Worm (Caenorhabditis elegans): ENCODE measurements around the gene clec-54.

Gene clec-54

DNA sequence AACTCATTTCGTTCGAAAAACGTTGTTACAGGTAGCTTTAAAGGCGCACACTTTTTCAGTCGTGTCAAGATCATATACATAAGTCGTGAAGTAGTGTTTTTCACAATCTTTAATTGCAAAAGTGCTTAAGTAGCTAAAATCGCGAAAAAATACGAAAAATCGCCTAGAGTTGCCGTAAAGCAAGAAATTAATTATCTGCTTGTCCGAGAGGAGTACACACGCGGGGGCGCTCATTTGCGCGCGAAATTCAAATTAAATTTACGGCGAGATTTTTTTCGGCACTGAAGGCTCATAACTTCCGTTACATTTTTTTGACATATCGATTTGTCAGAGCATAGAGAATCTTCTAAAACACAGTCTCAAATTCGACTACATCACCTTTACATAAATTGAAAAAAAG lies 16.6 kb upstream of the clec-54 start:
- TF ChIP-seq ets-7 (tag; optimal IDR thresholded peaks at IDR 0.05) = no peak
- TF ChIP-seq flt-1 (GFP tag; IDR thresholded peaks at IDR 0.05) = no peak
- no peak for TF ChIP-seq tbx-37 (GFP tag; conservative IDR thresholded peaks at IDR 0.05)
- no peak for TF ChIP-seq ceh-13 (GFP tag; optimal IDR thresholded peaks at IDR 0.05)
- TF ChIP-seq pes-1 (GFP tag; IDR thresholded peaks at IDR 0.05) = no peak
- TF ChIP-seq B0310.2 (tag; optimal IDR thresholded peaks at IDR 0.05) = no peak
- TF ChIP-seq hmbx-1 (tag; optimal IDR thresholded peaks at IDR 0.05) = no peak
- no peak for TF ChIP-seq tra-4 (tag; optimal IDR thresholded peaks at IDR 0.05)

DNA sequence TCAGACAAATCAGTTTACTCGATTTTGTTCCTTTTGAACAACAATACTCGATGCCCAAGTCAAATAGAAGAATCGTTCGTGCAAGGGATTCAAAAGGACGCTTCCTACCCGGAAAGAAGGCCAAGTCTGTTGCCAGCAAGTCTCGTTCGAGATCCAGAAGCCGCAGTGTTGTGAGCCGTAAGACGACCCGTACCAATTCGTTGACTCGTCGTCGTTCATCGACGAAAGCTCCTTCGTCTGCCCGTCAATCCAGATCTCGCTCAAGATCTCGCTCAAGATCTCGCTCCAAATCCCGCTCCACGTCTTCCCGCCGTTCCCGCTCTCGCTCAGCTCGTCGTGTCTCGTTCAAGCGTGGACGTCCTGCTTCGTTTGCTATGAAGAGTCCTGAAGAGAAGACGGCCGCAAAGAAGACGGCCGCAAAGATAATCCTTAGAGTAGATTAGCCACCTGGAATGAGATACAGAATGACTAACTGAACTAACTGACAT lies 16.0 kb upstream of the clec-54 start, which contains the start of gene F08H9.2:
TSS of gene F08H9.2 (plus strand) at position 51 of the 488 bp plus-strand sequence.
- TF ChIP-seq hmg-4 (GFP tag; optimal IDR thresholded peaks at IDR 0.05) = peak; percentile 20
- TF ChIP-seq aly-1 (tag; optimal IDR thresholded peaks at IDR 0.05) = no peak

DNA sequence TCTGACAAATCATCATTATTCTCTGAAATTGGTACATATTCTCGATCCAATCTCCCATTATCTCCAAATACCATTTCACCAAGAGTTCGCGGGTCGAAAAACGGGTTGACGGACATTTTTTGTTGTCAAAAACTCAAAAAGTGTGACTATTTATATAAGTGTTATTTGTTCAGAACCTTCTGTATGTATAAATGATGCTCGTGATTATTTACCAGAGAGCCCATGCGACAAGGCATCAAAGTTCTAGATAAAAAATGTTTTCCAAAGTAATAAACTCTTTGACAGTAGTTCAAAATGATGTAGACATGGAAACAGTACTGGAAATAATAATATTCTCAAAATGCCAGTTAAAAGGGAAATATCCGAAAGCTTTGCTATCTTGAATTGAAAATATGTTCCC lies 14.1 kb upstream of the clec-54 start:
- TF ChIP-seq F13C5.2 (tag; optimal IDR thresholded peaks at IDR 0.05) (no peak), ama-1 (optimal IDR thresholded peaks at IDR 0.05) (no peak)

DNA sequence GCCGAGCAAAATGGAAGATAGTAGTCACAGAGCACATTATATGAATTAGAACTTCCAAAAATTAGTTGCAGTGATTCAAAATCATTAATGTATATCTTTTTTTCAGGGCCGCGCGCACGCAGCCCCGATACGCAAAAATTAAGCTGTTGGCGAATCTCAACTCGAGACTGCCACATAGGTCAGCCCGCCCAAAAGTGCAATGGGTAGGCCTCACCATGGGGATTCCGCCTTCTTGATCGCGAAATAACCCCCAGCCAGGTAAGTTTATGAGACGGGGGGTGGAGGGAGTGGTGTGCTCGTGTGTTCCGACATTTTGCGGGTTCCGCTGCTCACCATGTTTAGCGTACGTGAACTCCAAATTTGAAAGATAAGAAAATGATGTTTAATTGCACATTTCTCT lies 13.6 kb upstream of the clec-54 start, which contains the start of gene F08H9.3:
TSS of gene F08H9.3 (minus strand) at position 252 of the 400 bp plus-strand sequence.
- peak; percentile 5 for TF ChIP-seq hmg-4 (GFP tag; optimal IDR thresholded peaks at IDR 0.05)

DNA sequence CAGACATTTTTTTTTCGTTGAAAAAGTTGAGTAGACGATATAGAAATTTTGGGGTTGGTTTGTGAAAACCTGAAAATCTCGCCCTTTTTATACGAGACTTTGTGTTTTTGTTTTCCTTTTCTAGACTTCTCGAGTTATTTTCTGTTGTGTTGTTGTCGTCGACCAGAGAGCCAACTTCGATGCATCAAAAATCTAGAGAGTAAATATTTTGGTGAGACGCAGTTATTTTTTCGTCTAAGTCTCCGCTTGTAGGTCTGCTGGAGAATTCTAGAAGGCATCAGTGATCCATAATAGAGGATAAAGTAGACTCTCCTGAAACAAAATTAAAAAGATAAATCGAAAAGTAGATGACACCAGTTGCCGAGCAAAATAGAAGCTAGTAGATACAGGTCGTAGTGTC lies 12.3 kb upstream of the clec-54 start, which contains the start of gene F08H9.4:
TSS of gene F08H9.4 (minus strand) at position 61 of the 400 bp plus-strand sequence.
- TF ChIP-seq sea-1 (GFP tag; conservative IDR thresholded peaks at IDR 0.05) (no peak), ceh-13 (GFP tag; optimal IDR thresholded peaks at IDR 0.05) (no peak), tra-4 (tag; optimal IDR thresholded peaks at IDR 0.05) (no peak)

DNA sequence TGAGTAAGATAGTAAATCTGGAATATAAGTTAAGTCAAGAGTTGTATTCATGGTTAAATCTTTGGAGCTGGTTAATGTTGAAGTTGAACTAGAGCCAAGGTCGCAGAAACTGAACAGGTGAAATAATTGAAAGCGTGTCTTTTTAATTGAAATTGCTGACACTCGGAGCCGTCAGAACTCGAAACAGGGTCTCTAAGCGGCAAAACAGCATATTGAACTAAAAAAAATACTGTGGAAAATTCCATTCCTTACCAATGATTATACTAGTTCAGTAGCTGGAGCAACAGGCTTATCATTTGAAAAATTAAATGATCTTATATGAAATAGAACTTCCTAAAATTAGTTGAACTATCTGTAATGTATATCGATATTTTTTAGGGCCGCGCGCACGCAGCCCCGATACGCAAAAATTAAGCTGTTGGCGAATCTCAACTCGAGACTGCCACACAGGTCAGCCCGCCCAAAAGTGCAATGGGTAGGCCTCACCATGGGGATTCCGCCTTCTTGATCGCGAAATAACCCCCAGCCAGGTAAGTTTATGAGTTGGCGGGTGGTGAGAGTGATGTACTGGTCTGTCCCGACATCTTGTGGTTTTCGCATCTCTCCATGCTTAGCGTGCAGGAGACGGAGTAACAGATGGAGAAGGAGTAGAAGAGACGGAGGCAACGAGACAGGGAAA lies 8.4 kb upstream of the clec-54 start, which contains the start of gene srz-97:
TSS of gene srz-97 (minus strand) at position 51 of the 679 bp plus-strand sequence.
- TF ChIP-seq hmbx-1 (tag; optimal IDR thresholded peaks at IDR 0.05) (no peak), tra-4 (tag; optimal IDR thresholded peaks at IDR 0.05) (no peak)

DNA sequence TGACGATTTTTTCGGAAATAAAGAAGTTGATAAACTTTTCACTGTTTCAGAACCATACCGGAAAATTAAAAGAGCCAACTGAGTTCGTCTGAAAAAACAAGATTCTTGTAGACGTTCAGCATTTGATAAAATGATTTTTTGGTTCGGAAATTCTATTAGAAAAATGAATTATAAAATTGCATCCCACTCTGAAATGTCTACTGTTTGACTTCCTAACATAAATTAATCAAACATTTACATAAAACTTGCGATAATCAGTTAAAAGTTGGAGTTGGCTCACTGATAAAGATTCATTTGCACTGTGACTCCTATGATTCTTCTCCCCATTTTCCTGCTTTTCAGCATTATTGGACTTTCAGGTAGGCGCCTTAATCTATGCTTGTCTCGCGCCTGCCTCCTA lies 7.8 kb upstream of the clec-54 start, which contains the start of gene clec-57:
TSS of gene clec-57 (plus strand) at position 301 of the 400 bp plus-strand sequence.
- TF ChIP-seq tbx-11 (GFP tag; IDR thresholded peaks at IDR 0.05) (no peak), ets-7 (tag; optimal IDR thresholded peaks at IDR 0.05) (no peak), ceh-36 (tag; optimal IDR thresholded peaks at IDR 0.05) (no peak), hmbx-1 (tag; optimal IDR thresholded peaks at IDR 0.05) (no peak), tbx-37 (GFP tag; conservative IDR thresholded peaks at IDR 0.05) (no peak), F13C5.2 (tag; optimal IDR thresholded peaks at IDR 0.05) (no peak), ama-1 (optimal IDR thresholded peaks at IDR 0.05) (no peak), aly-1 (tag; optimal IDR thresholded peaks at IDR 0.05) (no peak), B0310.2 (tag; optimal IDR thresholded peaks at IDR 0.05) (no peak), tra-4 (tag; optimal IDR thresholded peaks at IDR 0.05) (no peak), pes-1 (GFP tag; IDR thresholded peaks at IDR 0.05) (no peak)

DNA sequence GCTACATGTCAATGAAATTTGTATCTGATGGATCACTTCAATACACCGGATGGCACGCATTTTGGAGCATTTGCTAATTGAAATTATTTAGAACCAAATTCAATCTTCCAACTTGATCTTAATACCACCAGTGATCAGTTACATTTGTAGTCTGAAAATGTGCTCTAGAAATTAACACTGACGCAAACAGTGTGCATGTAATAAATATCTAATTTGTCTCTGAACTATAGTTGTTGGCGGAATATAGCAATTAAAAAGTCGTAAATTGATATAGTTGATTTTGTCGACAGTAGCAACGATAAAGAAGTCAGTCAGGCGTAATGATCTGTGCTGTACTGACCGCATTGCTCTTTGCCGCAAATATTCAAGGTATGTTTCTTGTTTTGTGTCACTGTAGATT lies 4.5 kb upstream of the clec-54 start, which contains the start of gene clec-227:
TSS of gene clec-227 (plus strand) at position 301 of the 400 bp plus-strand sequence.
- TF ChIP-seq scrt-1 (GFP tag; IDR thresholded peaks at IDR 0.05) (no peak), ama-1 (optimal IDR thresholded peaks at IDR 0.05) (no peak), hmg-4 (GFP tag; optimal IDR thresholded peaks at IDR 0.05) (no peak), flt-1 (GFP tag; IDR thresholded peaks at IDR 0.05) (no peak), sea-1 (GFP tag; conservative IDR thresholded peaks at IDR 0.05) (no peak)

DNA sequence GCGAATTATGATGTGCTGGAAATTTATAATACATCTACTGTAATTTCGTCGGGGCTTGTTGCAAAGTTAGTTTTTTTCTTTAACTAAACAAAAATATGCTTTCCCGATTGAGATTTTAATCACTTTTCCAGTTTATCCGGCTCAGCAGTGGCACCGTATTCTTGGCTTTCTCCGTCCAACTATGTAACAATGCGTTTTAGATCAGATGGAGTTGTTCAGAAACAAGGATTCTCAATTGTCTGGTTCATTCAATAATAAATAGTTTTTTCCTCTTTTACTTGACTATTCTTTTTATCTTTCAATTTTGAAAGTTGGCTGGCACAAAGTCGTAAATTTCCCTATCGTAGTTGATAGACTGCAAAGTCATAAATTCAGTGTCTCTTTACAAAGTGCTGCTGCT lies 2.6 kb upstream of the clec-54 start, which contains the start of gene clec-56:
TSS of gene clec-56 (plus strand) at position 301 of the 400 bp plus-strand sequence.
- TF ChIP-seq pes-1 (GFP tag; IDR thresholded peaks at IDR 0.05) = no peak
- TF ChIP-seq ets-7 (tag; optimal IDR thresholded peaks at IDR 0.05) = no peak
- no peak for TF ChIP-seq sea-1 (GFP tag; conservative IDR thresholded peaks at IDR 0.05)
- TF ChIP-seq F13C5.2 (tag; optimal IDR thresholded peaks at IDR 0.05) = no peak
- TF ChIP-seq ama-1 (optimal IDR thresholded peaks at IDR 0.05) = no peak
- no peak for TF ChIP-seq tbx-11 (GFP tag; IDR thresholded peaks at IDR 0.05)
- no peak for TF ChIP-seq ceh-36 (tag; optimal IDR thresholded peaks at IDR 0.05)

DNA sequence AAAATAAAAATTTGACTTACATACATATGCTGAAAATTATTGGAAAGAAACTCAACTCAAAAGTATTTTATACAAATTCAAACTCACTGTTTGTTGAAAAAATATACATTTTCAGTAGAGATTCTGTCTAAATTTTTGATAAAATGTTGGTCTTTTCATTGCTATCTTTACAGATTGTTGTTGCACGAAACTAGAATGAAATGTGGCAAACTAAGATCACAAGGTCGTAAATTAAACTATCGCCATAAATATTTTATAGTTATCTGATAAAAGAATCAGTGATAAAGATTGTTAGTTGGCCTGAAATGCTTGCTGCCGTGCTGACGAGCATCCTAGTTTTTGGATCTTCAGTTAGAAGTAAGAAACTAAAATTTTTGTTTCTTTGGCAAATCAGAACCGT lies 2.3 kb downstream of the clec-54 start, which contains the start of gene clec-55:
TSS of gene clec-55 (plus strand) at position 301 of the 400 bp plus-strand sequence.
- TF ChIP-seq hnd-1 (tag; optimal IDR thresholded peaks at IDR 0.05) = no peak
- no peak for TF ChIP-seq tbx-37 (GFP tag; conservative IDR thresholded peaks at IDR 0.05)
- no peak for TF ChIP-seq aly-1 (tag; optimal IDR thresholded peaks at IDR 0.05)
- TF ChIP-seq scrt-1 (GFP tag; IDR thresholded peaks at IDR 0.05) = no peak
- no peak for TF ChIP-seq hmbx-1 (tag; optimal IDR thresholded peaks at IDR 0.05)

Measured in whole organism, early embryonic.